Worm (Caenorhabditis elegans): Measurements from ENCODE around the gene let-23.

DNA sequence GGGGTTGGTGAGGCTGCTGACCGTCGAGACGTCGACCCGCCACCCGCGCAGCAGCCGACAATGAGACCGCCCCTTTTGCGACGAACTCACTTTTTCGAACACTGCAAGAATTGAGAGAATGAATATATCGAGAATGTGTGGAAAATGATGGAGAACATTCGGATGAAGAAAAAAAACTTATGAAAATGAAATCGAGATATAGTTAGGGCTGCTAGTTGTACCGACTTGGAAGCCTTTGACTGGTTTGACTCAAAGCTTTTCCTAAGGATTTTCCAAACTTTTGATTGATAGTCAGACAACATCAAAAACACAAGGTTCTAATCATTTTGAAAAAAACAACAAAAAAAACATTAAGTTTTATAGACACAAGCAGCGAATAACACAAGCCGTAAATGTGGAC lies 8.9 kb upstream of the let-23 start, which contains the start of gene sym-2:
- TF ChIP-seq nhr-11 (tag; optimal IDR thresholded peaks at IDR 0.05) (no peak), rnt-1 (tag; optimal IDR thresholded peaks at IDR 0.05) (no peak), odd-2 (tag; optimal IDR thresholded peaks at IDR 0.05) (no peak), unc-42 (tag; optimal IDR thresholded peaks at IDR 0.05) (no peak), zip-5 (tag; optimal IDR thresholded peaks at IDR 0.05) (no peak), pha-4 (tag; optimal IDR thresholded peaks at IDR 0.05) (no peak), elt-2 (tag; optimal IDR thresholded peaks at IDR 0.05) (no peak)
